Worm (Caenorhabditis elegans) whole organism, dauer: ENCODE measurements around the gene srlf-20.

Source experiments
- unc-62 ChIP-seq: sonication (generic microtip); optimal IDR thresholded peaks from 2 replicates; lab custom pipeline; 2017; ENCODE audit warnings: missing biosample characterization, missing genetic modification reagents, missing genetic modification characterization

The srlf-20 gene

DNA sequence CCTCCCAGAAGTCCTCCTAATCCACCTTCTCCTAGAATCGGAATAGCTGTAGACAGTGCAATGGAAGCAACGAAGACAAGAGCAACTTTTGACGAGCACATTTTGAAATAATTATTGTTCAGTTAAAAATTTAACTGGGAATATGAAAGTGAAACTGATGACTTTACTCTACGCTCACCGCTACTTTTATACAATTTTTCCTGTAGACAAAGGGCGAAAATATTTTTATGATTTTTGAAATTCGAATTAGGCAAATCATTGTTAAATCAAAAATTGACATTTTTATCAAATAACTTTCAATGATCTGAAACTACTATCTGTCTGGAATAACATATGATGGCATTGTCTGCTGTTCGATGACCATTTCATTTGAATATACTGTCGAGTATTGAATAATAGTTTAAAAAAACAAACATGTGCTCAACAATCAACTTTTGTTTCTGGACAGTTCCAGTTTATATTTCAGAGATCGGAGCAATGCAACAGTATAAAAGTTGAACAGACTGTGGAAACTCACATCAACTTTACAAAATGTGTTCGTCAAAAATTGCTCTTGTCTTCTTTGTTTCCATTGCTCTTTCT, at the start of gene srlf-20, which contains the start of gene srlf-23:
Gene srlf-20, plus strand, starts transcription at position 532 of the 582 bp plus-strand sequence.
Gene srlf-23, minus strand, starts transcription at position 101 of the 582 bp plus-strand sequence.
- no peak for TF ChIP-seq unc-62 (GFP tag; lab: Kevin White, UChicago)

DNA sequence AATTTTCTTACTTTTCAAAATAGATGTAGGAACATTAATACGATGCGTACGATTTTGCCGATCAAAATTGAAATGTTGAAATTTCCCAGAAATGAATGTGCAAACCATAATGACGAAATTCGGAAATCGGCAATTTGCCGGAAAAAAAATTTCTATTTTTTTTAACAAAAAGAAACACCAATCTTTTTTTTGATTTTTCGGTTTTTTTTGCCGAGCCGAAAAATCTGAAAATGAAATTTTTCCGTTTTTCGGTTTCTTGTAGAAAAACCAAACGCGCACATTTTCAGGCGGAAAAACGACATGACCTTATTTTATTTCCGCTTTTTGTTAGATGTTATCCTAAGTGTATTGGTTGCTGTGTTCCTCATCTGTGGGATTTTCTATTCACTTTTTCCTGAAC, 46.2 kb upstream of the srlf-20 start, which contains the start of gene srbc-13:
Gene srbc-13, plus strand, starts transcription at position 301 of the 400 bp plus-strand sequence.
- no peak for TF ChIP-seq unc-62 (GFP tag; lab: Kevin White, UChicago)

DNA sequence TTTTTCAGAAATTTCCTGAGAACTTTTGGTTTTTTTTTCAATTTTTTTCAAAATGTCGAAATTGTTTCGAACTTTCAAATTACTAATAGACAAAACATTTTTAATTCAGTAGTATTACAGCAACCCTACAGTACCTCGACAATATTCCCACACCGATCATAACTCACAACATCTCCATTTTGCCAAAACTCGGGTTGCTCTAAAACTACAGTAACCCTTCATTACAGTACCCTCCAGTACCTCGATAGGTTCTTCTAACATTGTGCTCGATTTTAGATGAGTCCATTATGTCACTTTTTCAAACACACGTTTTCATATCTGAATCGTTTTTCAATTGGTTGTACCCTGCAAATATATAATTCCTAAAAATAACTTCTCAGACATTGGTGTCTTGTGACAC, 44.7 kb upstream of the srlf-20 start:
- TF ChIP-seq unc-62 (GFP tag; lab: Kevin White, UChicago), result no peak

ce11 chrV:849512-849911, 44.3 kb upstream of the srlf-20 start, which contains the start of gene srbc-12:
srbc-12 (plus strand) TSS chrV:849812.
- TF ChIP-seq unc-62 (GFP tag; lab: Kevin White, UChicago), result no peak

DNA sequence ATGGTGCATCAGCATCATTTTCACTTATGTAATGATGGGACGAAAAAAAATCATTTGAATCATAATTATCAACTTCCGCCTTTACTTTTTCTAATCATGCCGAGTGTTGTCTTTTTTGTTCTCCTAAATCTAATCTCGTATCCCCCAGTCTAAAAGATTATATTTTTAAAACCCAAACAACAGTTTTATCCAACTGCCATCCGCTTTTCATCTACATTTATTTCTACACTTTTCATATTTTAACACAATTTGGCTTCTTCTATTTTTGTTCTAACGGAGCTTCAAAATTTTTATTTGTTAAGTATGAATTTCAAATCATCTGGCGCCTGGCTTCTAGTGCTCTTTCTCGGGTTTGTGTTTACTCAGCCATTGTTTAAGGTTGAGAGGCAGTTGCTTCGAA, 41.6 kb upstream of the srlf-20 start, which contains the start of gene K09C6.3:
Gene K09C6.3, plus strand, starts transcription at position 301 of the 400 bp plus-strand sequence.
- TF ChIP-seq unc-62 (GFP tag; lab: Kevin White, UChicago), result no peak

DNA sequence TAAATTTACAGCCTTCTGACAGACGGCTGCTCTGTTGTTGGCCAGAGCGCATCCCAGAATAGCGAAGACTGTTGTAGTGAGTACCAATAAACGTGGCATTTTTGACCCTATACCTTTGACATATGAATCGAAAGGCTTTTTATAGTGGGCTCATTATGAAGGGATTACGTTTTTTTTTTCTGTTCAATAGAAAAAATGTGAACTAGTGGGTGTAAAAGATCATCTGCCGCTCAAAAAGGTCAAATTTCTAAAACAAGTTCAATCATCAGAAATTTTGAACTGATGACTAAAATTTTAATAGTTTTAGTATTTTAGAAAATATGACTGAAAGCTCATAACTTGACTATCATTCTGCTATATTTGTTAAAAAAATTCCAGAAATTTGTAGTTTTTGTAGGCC, 38.8 kb upstream of the srlf-20 start, which contains the start of gene K09C6.9:
Gene K09C6.9, minus strand, starts transcription at position 101 of the 400 bp plus-strand sequence.
- no peak for TF ChIP-seq unc-62 (GFP tag; lab: Kevin White, UChicago)

ce11 chrV:856549-856948, 37.2 kb upstream of the srlf-20 start, which contains the start of gene K09C6.2:
K09C6.2 (plus strand) TSS chrV:856849.
- no peak for TF ChIP-seq unc-62 (GFP tag; lab: Kevin White, UChicago)

- no peak for TF ChIP-seq unc-62 (GFP tag; lab: Kevin White, UChicago)
Measured at ce11 chrV:858841-859456, 34.8 kb upstream of the srlf-20 start.

- TF ChIP-seq unc-62 (GFP tag; lab: Kevin White, UChicago), result no peak
Measured at ce11 chrV:866729-867128, 27.0 kb upstream of the srlf-20 start, which contains the start of gene T02B11.3. T02B11.3 (minus strand) TSS chrV:866829.

- no peak for TF ChIP-seq unc-62 (GFP tag; lab: Kevin White, UChicago)
Measured at ce11 chrV:871029-871428, 22.7 kb upstream of the srlf-20 start, which contains the start of gene T02B11.4. T02B11.4 (minus strand) TSS chrV:871129.

- TF ChIP-seq unc-62 (GFP tag; lab: Kevin White, UChicago), result no peak
Measured at ce11 chrV:875945-876344, 17.8 kb upstream of the srlf-20 start, which contains the start of gene T02B11.9. T02B11.9 (plus strand) TSS chrV:876245.

DNA sequence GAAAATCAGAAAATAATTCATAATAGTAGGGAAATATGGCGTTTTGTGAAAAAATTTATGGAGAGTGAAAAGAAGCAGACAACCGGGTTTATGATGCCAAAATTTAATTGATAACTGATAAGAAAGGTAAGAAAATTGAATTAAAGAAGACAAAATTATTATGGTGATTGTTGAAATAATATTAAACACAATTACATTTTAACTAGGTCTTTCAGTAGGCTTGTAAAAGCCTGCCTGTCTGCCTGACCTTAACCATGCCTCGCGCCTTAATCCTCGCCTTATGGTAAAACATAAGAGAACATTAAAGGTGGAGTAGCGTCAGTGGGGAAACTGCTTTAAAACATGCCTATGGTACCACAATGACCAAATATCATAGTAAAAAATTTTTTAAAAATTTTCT, 15.2 kb upstream of the srlf-20 start, which contains the start of gene T02B11.8:
Gene T02B11.8, minus strand, starts transcription at position 101 of the 400 bp plus-strand sequence.
- no peak for TF ChIP-seq unc-62 (GFP tag; lab: Kevin White, UChicago)

DNA sequence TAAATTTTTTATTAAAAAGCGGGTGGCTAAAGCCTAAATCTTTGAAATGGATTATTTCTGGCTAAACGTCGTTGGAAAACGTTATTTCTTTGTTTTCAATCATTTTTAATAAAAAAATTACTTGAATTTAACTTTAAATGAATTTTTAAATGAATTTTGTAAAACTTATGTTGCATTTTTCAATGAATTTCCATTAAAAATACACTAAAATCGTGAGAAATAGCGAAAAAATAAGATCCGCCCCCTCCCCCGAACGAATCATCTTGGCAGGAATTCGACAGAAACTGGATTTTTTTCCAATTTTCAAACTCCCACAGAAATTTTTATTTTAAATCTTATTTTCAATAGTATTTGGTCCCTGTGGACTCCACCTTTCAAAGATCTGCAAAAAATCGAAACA, 14.6 kb upstream of the srlf-20 start, which contains the start of gene srg-53:
Gene srg-53, plus strand, starts transcription at position 301 of the 400 bp plus-strand sequence.
- TF ChIP-seq unc-62 (GFP tag; lab: Kevin White, UChicago), result no peak

DNA sequence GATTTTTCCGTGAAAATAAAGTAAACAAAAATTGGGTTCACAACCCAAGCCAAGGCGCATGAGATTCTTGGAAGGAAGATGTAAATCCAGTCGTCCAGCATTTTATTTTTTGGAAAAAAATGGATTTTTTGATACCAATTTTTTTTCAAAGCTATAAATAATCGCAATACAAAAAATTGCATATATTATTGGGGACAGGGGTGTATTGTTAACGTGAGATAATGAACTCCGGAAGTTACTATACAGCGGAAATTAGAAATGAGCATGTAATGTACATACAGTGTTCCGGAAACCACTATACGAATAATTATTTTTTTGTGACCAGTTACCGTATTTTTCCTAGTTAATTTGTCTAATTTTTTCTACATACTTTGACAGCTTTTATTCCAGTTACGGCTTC, 9.4 kb upstream of the srlf-20 start, which contains the start of gene srj-38:
Gene srj-38, minus strand, starts transcription at position 101 of the 400 bp plus-strand sequence.
- no peak for TF ChIP-seq unc-62 (GFP tag; lab: Kevin White, UChicago)

- TF ChIP-seq unc-62 (GFP tag; lab: Kevin White, UChicago), result no peak
Measured at ce11 chrV:889216-889615, 4.6 kb upstream of the srlf-20 start, which contains the start of gene T02B11.6. T02B11.6 (minus strand) TSS chrV:889316.

- TF ChIP-seq unc-62 (GFP tag; lab: Kevin White, UChicago), result no peak
Measured at ce11 chrV:890423-890822, 3.3 kb upstream of the srlf-20 start, which contains the start of gene srlf-21. srlf-21 (minus strand) TSS chrV:890523.
